Worm (Caenorhabditis elegans) whole organism, L4/young adult: Measurements from ENCODE around the gene nspe-4.
A peak's percentile ranks its signal among the peaks of the same experiment; 100 is the strongest.

ENCODE experiments used
- W03F9.2 ChIP-seq: fragments of 150-350 bp; optimal IDR thresholded peaks from 2 replicates; lab custom pipeline; 2014; ENCODE audit warnings: missing biosample characterization, missing genetic modification characterization
- dao-5 ChIP-seq: sonication (generic microtip); optimal IDR thresholded peaks from 2 replicates; lab custom pipeline; 2016; ENCODE audit warnings: missing genotype, missing genetic modification characterization, moderate library complexity, missing compliant biosample characterization
- him-1 ChIP-seq: sonication (generic microtip); optimal IDR thresholded peaks from 2 replicates; lab custom pipeline; 2016; ENCODE audit warnings: missing genotype, missing genetic modification reagents, missing genetic modification characterization, missing compliant biosample characterization

nspe-4 gene

ce11 chrII:12634749-12635318, 22.5 kb downstream of the nspe-4 start, which contains the start of gene Y38E10A.17:
Gene Y38E10A.17, minus strand, starts transcription at chrII:12634799.
- no peak for TF ChIP-seq W03F9.2 (tag; lab: Kevin White, UChicago)
- TF ChIP-seq him-1 (tag; lab: Kevin White, UChicago), result no peak
- TF ChIP-seq dao-5, result no peak

- TF ChIP-seq W03F9.2 (tag; lab: Kevin White, UChicago) (no peak), dao-5 (no peak), him-1 (tag; lab: Kevin White, UChicago) (no peak)
Observed at ce11 chrII:12636602-12637001, 24.3 kb downstream of the nspe-4 start, which contains the start of gene nhr-234. Gene nhr-234, plus strand, starts transcription at chrII:12636678.

- TF ChIP-seq dao-5 (no peak), W03F9.2 (tag; lab: Kevin White, UChicago) (no peak), him-1 (tag; lab: Kevin White, UChicago) (no peak)
Observed at ce11 chrII:12640370-12640769, 28.1 kb downstream of the nspe-4 start, which contains the start of gene nhr-235. Gene nhr-235, plus strand, starts transcription at chrII:12640670.

ce11 chrII:12654447-12654846, 42.1 kb downstream of the nspe-4 start, which contains the start of gene rgs-4:
Gene rgs-4, plus strand, starts transcription at chrII:12654747.
- no peak for TF ChIP-seq him-1 (tag; lab: Kevin White, UChicago)
- no peak for TF ChIP-seq dao-5
- no peak for TF ChIP-seq W03F9.2 (tag; lab: Kevin White, UChicago)

ce11 chrII:12655816-12656215, 43.5 kb downstream of the nspe-4 start:
- no peak for TF ChIP-seq W03F9.2 (tag; lab: Kevin White, UChicago)
- TF ChIP-seq him-1 (tag; lab: Kevin White, UChicago), result no peak
- TF ChIP-seq dao-5, result no peak

ce11 chrII:12657620-12658019, 45.3 kb downstream of the nspe-4 start:
- no peak for TF ChIP-seq him-1 (tag; lab: Kevin White, UChicago)
- no peak for TF ChIP-seq W03F9.2 (tag; lab: Kevin White, UChicago)
- no peak for TF ChIP-seq dao-5

- TF ChIP-seq dao-5 (no peak), W03F9.2 (tag; lab: Kevin White, UChicago) (no peak), him-1 (tag; lab: Kevin White, UChicago) (no peak)
Observed at ce11 chrII:12658409-12658808, 46.1 kb downstream of the nspe-4 start.

- TF ChIP-seq W03F9.2 (tag; lab: Kevin White, UChicago) (peak; percentile 18), dao-5 (no peak)
Observed at ce11 chrII:12659676-12660371, 47.5 kb downstream of the nspe-4 start.

- TF ChIP-seq him-1 (tag; lab: Kevin White, UChicago) (no peak), W03F9.2 (tag; lab: Kevin White, UChicago) (no peak)
Observed at ce11 chrII:12661930-12662329, 49.6 kb downstream of the nspe-4 start.
